Worm (Caenorhabditis elegans): Measurements from ENCODE around the gene F44F4.3.

F44F4.3 gene

ce11 chrII:10868670-10869246, 17.0 kb downstream of the F44F4.3 start, which contains the start of the genes gmps-1 and cap-2 (continued):
- TF ChIP-seq unc-130 (GFP tag; optimal IDR thresholded peaks at IDR 0.05) (peak; percentile 70), daf-8 (GFP tag; IDR thresholded peaks at IDR 0.05) (no peak), ceh-32 (tag; optimal IDR thresholded peaks at IDR 0.05; ENCODE audit: poor library complexity) (peak; percentile 81), Y75B8A.6 (GFP tag; IDR thresholded peaks at IDR 0.05) (no peak), ctbp-1 (GFP tag; IDR thresholded peaks at IDR 0.05) (peak; percentile 97), mxl-2 (GFP tag; conservative IDR thresholded peaks at IDR 0.05) (peak; percentile 76; the same call in 1 of the 2 replicates), hlh-11 (tag; optimal IDR thresholded peaks at IDR 0.05) (peak; percentile 95), ztf-11 (tag; optimal IDR thresholded peaks at IDR 0.05) (no peak), egl-43 (GFP tag; IDR thresholded peaks at IDR 0.05) (peak; percentile 92), nhr-10 (tag; optimal IDR thresholded peaks at IDR 0.05) (peak; percentile 19), nhr-11 (tag; optimal IDR thresholded peaks at IDR 0.05) (peak; percentile 93), nhr-48 (tag; optimal IDR thresholded peaks at IDR 0.05) (peak; percentile 90), mep-1 (tag; optimal IDR thresholded peaks at IDR 0.05) (peak; percentile 99), F26F4.8 (GFP tag; conservative IDR thresholded peaks at IDR 0.05) (no peak), lsy-2 (tag; optimal IDR thresholded peaks at IDR 0.05) (peak; percentile 100), spr-1 (tag; optimal IDR thresholded peaks at IDR 0.05) (peak; percentile 94), ceh-82 (tag; optimal IDR thresholded peaks at IDR 0.05) (no peak), daf-16 (GFP tag; optimal IDR thresholded peaks at IDR 0.05) (peak; percentile 42 to 91), daf-16 (tag; optimal IDR thresholded peaks at IDR 0.05) (peak; percentile 60), Y48G9A.11 (GFP tag; IDR thresholded peaks at IDR 0.05) (peak; percentile 78), Y105C5A.15 (GFP tag; IDR thresholded peaks at IDR 0.05) (peak; percentile 56; the same call in 1 of the 2 replicates), attf-4 (tag; optimal IDR thresholded peaks at IDR 0.05) (no peak), nhr-237 (tag; optimal IDR thresholded peaks at IDR 0.05) (peak; percentile 1), dpl-1 (GFP tag; optimal IDR thresholded peaks at IDR 0.05) (peak; percentile 91), fos-1 (tag; optimal IDR thresholded peaks at IDR 0.05) (peak; percentile 58), nhr-6 (tag; optimal IDR thresholded peaks at IDR 0.05) (peak; percentile 93), madf-9 (GFP tag; conservative IDR thresholded peaks at IDR 0.05) (peak; percentile 88), ceh-62 (tag; optimal IDR thresholded peaks at IDR 0.05) (no peak), ztf-7 (tag; optimal IDR thresholded peaks at IDR 0.05) (peak; percentile 92), daf-19 (GFP tag; conservative IDR thresholded peaks at IDR 0.05) (peak; percentile 69; the same call in 1 of the 2 replicates), mxl-3 (GFP tag; optimal IDR thresholded peaks at IDR 0.05) (peak; percentile 48), nhr-76 (tag; optimal IDR thresholded peaks at IDR 0.05) (peak; percentile 35), nhr-28 (tag; optimal IDR thresholded peaks at IDR 0.05) (peak; percentile 87), lin-29 (GFP tag; IDR thresholded peaks at IDR 0.05) (peak; percentile 86), zag-1 (tag; optimal IDR thresholded peaks at IDR 0.05) (peak; percentile 34), unc-62 (GFP tag; optimal IDR thresholded peaks at IDR 0.05 in 1 of 2) (peak in 1 of 2 experiments; percentile 58), unc-62 (tag; optimal IDR thresholded peaks at IDR 0.05) (no peak), lin-39 (tag; optimal IDR thresholded peaks at IDR 0.05) (peak; percentile 67), php-3 (GFP tag; IDR thresholded peaks at IDR 0.05) (peak; percentile 83), spr-3 (GFP tag; optimal IDR thresholded peaks at IDR 0.05) (peak; percentile 92), madf-5 (GFP tag; IDR thresholded peaks at IDR 0.05) (no peak), lin-15B (tag; optimal IDR thresholded peaks at IDR 0.05) (peak; percentile 43), zfp-3 (GFP tag; conservative IDR thresholded peaks at IDR 0.05) (peak; percentile 86), tra-1 (GFP tag; IDR thresholded peaks at IDR 0.05) (peak; percentile 84), ceh-28 (tag; optimal IDR thresholded peaks at IDR 0.05) (peak; percentile 75), F44E2.7 (GFP tag; IDR thresholded peaks at IDR 0.05) (no peak), set-16 (GFP tag; IDR thresholded peaks at IDR 0.05) (peak; percentile 74), aha-1 (tag) (peak; percentile 96), cey-2 (tag; optimal IDR thresholded peaks at IDR 0.05; ENCODE audit: borderline replicate concordance, insufficient read depth) (no peak), tag-97 (GFP tag; IDR thresholded peaks at IDR 0.05) (0 out of 2 replicates have a peak, but pooled peaks have one; percentile 13), sdz-12 (GFP tag; optimal IDR thresholded peaks at IDR 0.05) (peak; percentile 33), lin-1 (GFP tag; IDR thresholded peaks at IDR 0.05) (peak; percentile 86)
